Worm (Caenorhabditis elegans) whole organism, L1 larva: ENCODE results near the gene R02E4.2.

Experiments used
- C04F5.9 ChIP-seq: sonication (generic microtip); optimal IDR thresholded peaks from 2 replicates; lab custom pipeline; 2016; ENCODE audit warnings: missing genetic modification characterization, missing compliant biosample characterization
- C34B4.2 ChIP-seq: sonication (generic microtip); optimal IDR thresholded peaks from 2 replicates; lab custom pipeline; 2017; ENCODE audit warnings: mild to moderate bottlenecking, missing genetic modification characterization, missing compliant biosample characterization
- F16B12.6 ChIP-seq: fragments of 150-350 bp; optimal IDR thresholded peaks from 2 replicates; lab custom pipeline; 2014; ENCODE audit warnings: missing biosample characterization, missing genetic modification characterization
- Y116A8C.19 ChIP-seq: sonication (generic microtip); optimal IDR thresholded peaks from 2 replicates; lab custom pipeline; 2016; ENCODE audit warnings: missing compliant biosample characterization, missing genetic modification characterization, borderline replicate concordance
- aly-2 ChIP-seq: fragments of 150-350 bp; optimal IDR thresholded peaks from 2 replicates; lab custom pipeline; 2014; ENCODE audit warnings: missing biosample characterization, missing genetic modification characterization
- ama-1 ChIP-seq: fragments of 150-350 bp; optimal IDR thresholded peaks from 2 replicates; lab custom pipeline; 2014
- blmp-1 ChIP-seq: fragments of 150-350 bp; optimal IDR thresholded peaks from 2 replicates; lab custom pipeline; 2014; ENCODE audit warnings: missing biosample characterization, missing genetic modification characterization
- ceh-63 ChIP-seq: fragments of 200-800 bp; sonication (Bioruptor generic); optimal IDR thresholded peaks from 2 replicates; lab custom pipeline; 2018; ENCODE audit warnings: mild to moderate bottlenecking, missing genetic modification characterization, missing compliant biosample characterization
- ceh-82 ChIP-seq, 3 experiments: fragments of 150-350 bp in 1 of 3; sonication (generic microtip) in 2 of 3; optimal IDR thresholded peaks; 2 replicates each; lab custom pipeline; 2014 to 2017; ENCODE audit warnings: missing biosample characterization in 3 of 3, missing genetic modification characterization in 3 of 3
- ceh-88 ChIP-seq: fragments of 200-800 bp; sonication (Bioruptor generic); IDR thresholded peaks from 2 replicates; pipeline ENCODE4 v1.3.6; 2022; ENCODE audit warnings: missing genetic modification characterization, missing compliant biosample characterization
- ceh-90 ChIP-seq: sonication (generic microtip); optimal IDR thresholded peaks from 2 replicates; lab custom pipeline; 2016; ENCODE audit warnings: missing genetic modification characterization, missing compliant biosample characterization
- dpl-1 ChIP-seq, 3 experiments: fragments of 150-350 bp in 2 of 3; sonication (generic microtip) in 1 of 3; optimal IDR thresholded peaks; 2 replicates each; lab custom pipeline; 2014 to 2017; ENCODE audit warnings: missing biosample characterization in 3 of 3, missing genetic modification characterization in 3 of 3, missing genetic modification reagents in 3 of 3
- efl-1 ChIP-seq, 4 experiments: fragments of 150-350 bp; optimal IDR thresholded peaks in 3 of 4; peaks in 1 of 4; 1 replicate in 1 of 4; 2 replicates in 3 of 4; lab custom pipeline; 2014; ENCODE audit warnings: missing biosample characterization in 2 of 4, missing genetic modification characterization in 2 of 4, missing genetic modification reagents in 2 of 4
- efl-3 ChIP-seq: fragments of 200-800 bp; sonication (Bioruptor generic); optimal IDR thresholded peaks from 2 replicates; lab custom pipeline; 2018; ENCODE audit warnings: mild to moderate bottlenecking, missing genetic modification characterization, missing compliant biosample characterization
- egl-27 ChIP-seq, 2 experiments: fragments of 150-350 bp in 1 of 2; sonication (generic microtip); optimal IDR thresholded peaks; 3 replicates each; lab custom pipeline; 2017 to 2018; ENCODE audit warnings: missing biosample characterization in 2 of 2, missing genetic modification characterization in 2 of 2, missing genetic modification reagents in 2 of 2
- elt-2 ChIP-seq: sonication (generic microtip); optimal IDR thresholded peaks from 2 replicates; lab custom pipeline; 2016; ENCODE audit warnings: missing genetic modification characterization, mild to moderate bottlenecking, inconsistent platforms, missing compliant biosample characterization, missing genetic modification reagents
- ets-5 ChIP-seq: fragments of 200-800 bp; sonication (Bioruptor generic); IDR thresholded peaks from 2 replicates; pipeline ENCODE4 v1.3.6; 2022; ENCODE audit warnings: missing genetic modification characterization, missing compliant biosample characterization
- fkh-10 ChIP-seq: sonication (generic microtip); optimal IDR thresholded peaks from 2 replicates; lab custom pipeline; 2017; ENCODE audit warnings: missing biosample characterization, missing genetic modification reagents, missing genetic modification characterization
- fkh-4 ChIP-seq: sonication (generic microtip); optimal IDR thresholded peaks from 2 replicates; lab custom pipeline; 2016; ENCODE audit warnings: missing compliant biosample characterization, missing genetic modification characterization, borderline replicate concordance
- fkh-8 ChIP-seq: sonication (generic microtip); optimal IDR thresholded peaks from 2 replicates; lab custom pipeline; 2016; ENCODE audit warnings: mild to moderate bottlenecking, missing genetic modification characterization, missing compliant biosample characterization
- fos-1 ChIP-seq: fragments of 150-350 bp; optimal IDR thresholded peaks from 2 replicates; lab custom pipeline; 2014; ENCODE audit warnings: missing biosample characterization, missing genetic modification characterization
- grh-1 ChIP-seq: fragments of 200-800 bp; sonication (Bioruptor generic); IDR thresholded peaks from 2 replicates; pipeline ENCODE4 v1.3.6; 2022; ENCODE audit warnings: missing genetic modification reagents, missing genetic modification characterization, missing compliant biosample characterization
- hlh-4 ChIP-seq: sonication (generic microtip); optimal IDR thresholded peaks from 2 replicates; lab custom pipeline; 2016; ENCODE audit warnings: mild to moderate bottlenecking, missing genetic modification characterization, missing compliant biosample characterization
- irx-1 ChIP-seq: sonication (generic microtip); optimal IDR thresholded peaks from 2 replicates; lab custom pipeline; 2016; ENCODE audit warnings: missing genetic modification characterization, missing compliant biosample characterization
- lin-14 ChIP-seq: fragments of 200-800 bp; sonication (Bioruptor generic); optimal IDR thresholded peaks from 2 replicates; lab custom pipeline; 2018; ENCODE audit warnings: mild to moderate bottlenecking, missing genetic modification characterization, moderate library complexity, missing compliant biosample characterization
- lir-3 ChIP-seq: sonication (generic microtip); optimal IDR thresholded peaks from 2 replicates; lab custom pipeline; 2016; ENCODE audit warnings: mild to moderate bottlenecking, missing genetic modification characterization, moderate library complexity, missing compliant biosample characterization; ENCODE audit not compliant: poor library complexity
- mdl-1 ChIP-seq, 2 experiments: fragments of 150-350 bp; optimal IDR thresholded peaks; 2 replicates each; lab custom pipeline; 2014 to 2017; ENCODE audit warnings: missing biosample characterization in 2 of 2, missing genetic modification characterization in 2 of 2, inconsistent platforms in 1 of 2
- mef-2 ChIP-seq: fragments of 150-350 bp; optimal IDR thresholded peaks from 2 replicates; lab custom pipeline; 2014; ENCODE audit warnings: missing biosample characterization, missing genetic modification characterization
- nhr-47 ChIP-seq: sonication (generic microtip); optimal IDR thresholded peaks from 2 replicates; lab custom pipeline; 2016; ENCODE audit warnings: mild to moderate bottlenecking, missing genetic modification characterization, moderate library complexity, missing compliant biosample characterization
- nhr-71 ChIP-seq: sonication (generic microtip); optimal IDR thresholded peaks from 2 replicates; lab custom pipeline; 2016; ENCODE audit warnings: mild to moderate bottlenecking, missing genetic modification characterization, moderate library complexity, missing compliant biosample characterization
- nhr-77 ChIP-seq: fragments of 150-350 bp; optimal IDR thresholded peaks from 2 replicates; lab custom pipeline; 2014; ENCODE audit warnings: missing biosample characterization, missing genetic modification characterization
- nhr-84 ChIP-seq: sonication (generic microtip); optimal IDR thresholded peaks from 2 replicates; lab custom pipeline; 2017; ENCODE audit warnings: missing biosample characterization, missing genetic modification characterization
- nhr-85 ChIP-seq: sonication (generic microtip); peaks from one replicate; lab custom pipeline; 2016; ENCODE audit warnings: missing genetic modification characterization, inconsistent platforms, missing compliant biosample characterization
- nhr-90 ChIP-seq: sonication (generic microtip); optimal IDR thresholded peaks from 2 replicates; lab custom pipeline; 2016; ENCODE audit warnings: mild to moderate bottlenecking, missing genetic modification characterization, missing compliant biosample characterization; ENCODE audit not compliant: poor library complexity
- rnt-1 ChIP-seq: sonication (generic microtip); optimal IDR thresholded peaks from 2 replicates; lab custom pipeline; 2016; ENCODE audit warnings: mild to moderate bottlenecking, missing genetic modification characterization, moderate library complexity, missing compliant biosample characterization
- tbx-2 ChIP-seq: sonication (generic microtip); optimal IDR thresholded peaks from 2 replicates; lab custom pipeline; 2016; ENCODE audit warnings: missing genetic modification characterization, missing compliant biosample characterization
- unc-130 ChIP-seq: fragments of 150-350 bp; optimal IDR thresholded peaks from 2 replicates; lab custom pipeline; 2017; ENCODE audit warnings: missing biosample characterization, missing genetic modification characterization, inconsistent platforms
- unc-62 ChIP-seq: fragments of 150-350 bp; optimal IDR thresholded peaks from 2 replicates; lab custom pipeline; 2014; ENCODE audit warnings: missing biosample characterization, missing genetic modification reagents, missing genetic modification characterization
- unc-86 ChIP-seq: sonication (generic microtip); optimal IDR thresholded peaks from 2 replicates; lab custom pipeline; 2016; ENCODE audit warnings: missing genetic modification characterization, missing compliant biosample characterization
- vab-15 ChIP-seq: sonication (generic microtip); optimal IDR thresholded peaks from 2 replicates; lab custom pipeline; 2017; ENCODE audit warnings: missing genotype, mild to moderate bottlenecking, missing genetic modification characterization, missing compliant biosample characterization
- xbp-1 ChIP-seq: sonication (generic microtip); optimal IDR thresholded peaks from 2 replicates; lab custom pipeline; 2016; ENCODE audit warnings: missing genetic modification characterization, missing compliant biosample characterization
- zag-1 ChIP-seq: fragments of 150-350 bp; optimal IDR thresholded peaks from 2 replicates; lab custom pipeline; 2014; ENCODE audit warnings: missing biosample characterization, missing genetic modification characterization
- ztf-4 ChIP-seq: fragments of 150-350 bp; optimal IDR thresholded peaks from 2 replicates; lab custom pipeline; 2014; ENCODE audit warnings: missing biosample characterization, missing genetic modification characterization

R02E4.2 gene

ce11 chrX:4148449-4149031, 41.3 kb downstream of the R02E4.2 start:
- TF ChIP-seq lir-3 (tag; lab: Kevin White, UChicago) (no peak), ztf-4 (tag; lab: Kevin White, UChicago) (no peak), efl-1 (optimal IDR thresholded peaks at IDR 0.05; lab: Kevin White, UChicago) (no peak), efl-1 (GFP tag; optimal IDR thresholded peaks at IDR 0.05 in 1 of 2; lab: Kevin White, UChicago) (no peak), C04F5.9 (no peak), fkh-4 (tag; lab: Kevin White, UChicago) (no peak), mdl-1 (tag; optimal IDR thresholded peaks at IDR 0.05; lab: Kevin White, UChicago) (no peak), aly-2 (tag; lab: Kevin White, UChicago) (no peak), mef-2 (no peak), zag-1 (tag; lab: Kevin White, UChicago) (no peak)

ce11 chrX:4151206-4151605, 44.0 kb downstream of the R02E4.2 start:
- no peak for TF ChIP-seq nhr-90
- TF ChIP-seq xbp-1 (tag; lab: Kevin White, UChicago) = no peak
- TF ChIP-seq lin-14 (GFP tag; lab: Kevin White, UChicago) = peak; percentile 21
- TF ChIP-seq nhr-71 (tag; lab: Kevin White, UChicago) = peak; percentile 3
- TF ChIP-seq ceh-82 (tag; optimal IDR thresholded peaks at IDR 0.05; lab: Kevin White, UChicago) = peak in 1 of 3 experiments; percentile 9

DNA sequence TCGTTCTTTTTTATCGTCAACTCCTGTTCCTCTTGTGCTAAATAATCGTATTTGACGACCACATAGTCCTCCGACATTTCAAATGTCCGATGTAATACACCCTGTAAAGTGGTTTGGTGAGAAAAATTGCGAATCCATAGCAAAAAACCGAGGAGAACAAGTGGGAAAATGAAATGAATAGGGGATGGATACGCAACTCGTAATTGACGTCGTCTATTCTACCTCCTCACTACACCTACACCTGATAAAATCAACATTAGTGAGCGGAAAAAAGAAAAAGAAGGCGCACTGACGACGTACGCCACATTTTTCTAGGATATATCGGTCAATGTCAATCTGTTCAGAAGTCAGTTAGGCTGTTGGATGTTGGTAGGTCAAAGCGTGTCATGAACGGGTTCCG, 46.1 kb downstream of the R02E4.2 start, which contains the start of gene nck-1:
nck-1 (minus strand) TSS at position 101 of the 400 bp plus-strand sequence.
- TF ChIP-seq blmp-1 (tag; lab: Kevin White, UChicago) = peak; percentile 28
- no peak for TF ChIP-seq grh-1 (GFP tag; lab: Robert Waterston, UW)
- peak; percentile 53 for TF ChIP-seq nhr-85 (tag; lab: Kevin White, UChicago)
- no peak for TF ChIP-seq aly-2 (tag; lab: Kevin White, UChicago)

ce11 chrX:4154784-4155183, 47.5 kb downstream of the R02E4.2 start:
- TF ChIP-seq hlh-4 (tag; lab: Kevin White, UChicago) (no peak), unc-86 (no peak), F16B12.6 (no peak), blmp-1 (tag; lab: Kevin White, UChicago) (no peak), rnt-1 (peak; percentile 25), efl-1 (optimal IDR thresholded peaks at IDR 0.05; lab: Kevin White, UChicago) (no peak), efl-1 (GFP tag; optimal IDR thresholded peaks at IDR 0.05 in 1 of 2; lab: Kevin White, UChicago) (no peak), tbx-2 (tag; lab: Kevin White, UChicago) (no peak), ets-5 (GFP tag; lab: Robert Waterston, UW) (no peak), nhr-85 (tag; lab: Kevin White, UChicago) (no peak), ama-1 (no peak), ceh-82 (tag; optimal IDR thresholded peaks at IDR 0.05; lab: Kevin White, UChicago) (no peak), fkh-8 (tag; lab: Kevin White, UChicago) (no peak), nhr-47 (tag; lab: Kevin White, UChicago) (no peak), efl-3 (GFP tag; lab: Kevin White, UChicago) (no peak), nhr-84 (tag; lab: Kevin White, UChicago) (no peak), egl-27 (tag; optimal IDR thresholded peaks at IDR 0.05; lab: Kevin White, UChicago) (no peak), unc-62 (GFP tag; lab: Kevin White, UChicago) (no peak), mdl-1 (tag; optimal IDR thresholded peaks at IDR 0.05; lab: Kevin White, UChicago) (no peak), lin-14 (GFP tag; lab: Kevin White, UChicago) (peak; percentile 79), ceh-88 (GFP tag; lab: Robert Waterston, UW) (no peak), xbp-1 (tag; lab: Kevin White, UChicago) (no peak), ceh-90 (tag; lab: Kevin White, UChicago) (no peak), nhr-71 (tag; lab: Kevin White, UChicago) (peak; percentile 11), mef-2 (no peak)

DNA sequence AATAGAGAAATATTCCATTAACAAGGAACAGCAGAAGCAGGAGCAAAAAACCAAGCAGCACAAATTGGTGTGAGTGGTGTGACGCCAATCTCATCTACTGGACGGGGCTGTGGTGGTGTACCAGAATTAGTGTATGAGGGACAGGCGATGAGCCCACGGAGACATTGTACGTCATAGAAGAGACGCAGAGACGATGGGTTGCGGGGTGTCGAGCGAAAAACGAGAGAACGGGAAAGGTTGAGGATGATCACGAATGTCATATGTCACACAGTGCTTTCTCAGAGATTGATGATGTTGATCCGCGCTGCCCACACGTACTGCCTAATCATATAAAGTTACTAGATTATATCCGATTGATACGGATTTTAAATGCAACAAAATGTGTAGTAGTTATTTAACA, 50.6 kb downstream of the R02E4.2 start:
- TF ChIP-seq fos-1 (tag; lab: Kevin White, UChicago) (no peak), fkh-10 (GFP tag; lab: Kevin White, UChicago) (no peak), nhr-84 (tag; lab: Kevin White, UChicago) (no peak), irx-1 (tag; lab: Kevin White, UChicago) (no peak), C34B4.2 (tag; lab: Kevin White, UChicago) (no peak), unc-62 (GFP tag; lab: Kevin White, UChicago) (no peak), dpl-1 (GFP tag; optimal IDR thresholded peaks at IDR 0.05; lab: Kevin White, UChicago) (no peak), efl-3 (GFP tag; lab: Kevin White, UChicago) (no peak), vab-15 (tag; lab: Kevin White, UChicago) (no peak), hlh-4 (tag; lab: Kevin White, UChicago) (no peak), unc-130 (tag; lab: Kevin White, UChicago) (no peak), elt-2 (tag; lab: Kevin White, UChicago) (no peak), C04F5.9 (no peak), ceh-63 (GFP tag; lab: Kevin White, UChicago) (no peak), Y116A8C.19 (tag; lab: Kevin White, UChicago) (no peak), nhr-77 (tag; lab: Kevin White, UChicago) (no peak)
